Fruit fly (Drosophila melanogaster) whole organism, embryonic: Measurements from ENCODE around the gene CG34278.

Source experiments
- Abd-B ChIP-seq: fragments of 200-800 bp; sonication (Bioruptor generic); optimal IDR thresholded peaks from 2 replicates; lab custom pipeline; 2018; ENCODE audit warnings: missing biosample characterization, mild to moderate bottlenecking, missing genetic modification characterization, moderate library complexity
- Bdp1 ChIP-seq: fragments of 200-800 bp; sonication (Bioruptor generic); optimal IDR thresholded peaks from 3 replicates; lab custom pipeline; 2016; ENCODE audit warnings: missing biosample characterization, missing genetic modification characterization
- CG10147 ChIP-seq: fragments of 200-800 bp; sonication (Bioruptor generic); optimal IDR thresholded peaks from 2 replicates; lab custom pipeline; 2019; ENCODE audit warnings: missing biosample characterization, mild to moderate bottlenecking, missing genetic modification characterization, moderate library complexity
- CG10565 ChIP-seq: fragments of 200-800 bp; sonication (Bioruptor generic); optimal IDR thresholded peaks from 3 replicates; lab custom pipeline; 2016; ENCODE audit warnings: missing biosample characterization, mild to moderate bottlenecking, missing genetic modification characterization
- CG11085 ChIP-seq: fragments of 200-800 bp; sonication (Bioruptor generic); IDR thresholded peaks from 2 replicates; pipeline ENCODE4 v1.3.6; 2022; ENCODE audit warnings: missing biosample characterization, missing genetic modification characterization
- CG12104 ChIP-seq: fragments of 200-800 bp; sonication (Bioruptor generic); optimal IDR thresholded peaks from 3 replicates; lab custom pipeline; 2016; ENCODE audit warnings: missing biosample characterization, missing genetic modification characterization
- CG12219 ChIP-seq: fragments of 200-800 bp; sonication (Bioruptor generic); optimal IDR thresholded peaks from 3 replicates; lab custom pipeline; 2018; ENCODE audit warnings: missing biosample characterization, mild to moderate bottlenecking, missing genetic modification characterization
- CG13287 ChIP-seq: fragments of 200-800 bp; sonication (Bioruptor generic); IDR thresholded peaks from 2 replicates; pipeline ENCODE4 v1.3.6; 2022; ENCODE audit warnings: missing biosample characterization, missing genetic modification characterization; ENCODE audit not compliant: partially characterized antibody
- CG15514 ChIP-seq: fragments of 200-800 bp; sonication (Bioruptor generic); optimal IDR thresholded peaks from 3 replicates; lab custom pipeline; 2017; ENCODE audit warnings: missing biosample characterization, missing genetic modification characterization, mild to moderate bottlenecking, moderate library complexity, missing genetic modification reagents
- CG16863 ChIP-seq: fragments of 200-800 bp; sonication (Bioruptor generic); optimal IDR thresholded peaks from 3 replicates; lab custom pipeline; 2016; ENCODE audit warnings: missing biosample characterization, missing genetic modification characterization
- CG3163 ChIP-seq: fragments of 200-800 bp; sonication (Bioruptor generic); optimal IDR thresholded peaks from 3 replicates; lab custom pipeline; 2016; ENCODE audit warnings: missing biosample characterization, missing genetic modification characterization
- CG6683 ChIP-seq: fragments of 200-800 bp; sonication (Bioruptor generic); optimal IDR thresholded peaks from 2 replicates; lab custom pipeline; 2017; ENCODE audit warnings: missing biosample characterization, mild to moderate bottlenecking, missing genetic modification characterization, missing genetic modification reagents
- CG6791 ChIP-seq: fragments of 200-800 bp; sonication (Bioruptor generic); IDR thresholded peaks from 3 replicates; pipeline ENCODE4 v1.3.6; 2022; ENCODE audit warnings: missing biosample characterization, missing genetic modification characterization; ENCODE audit not compliant: partially characterized antibody
- CG7987 ChIP-seq: fragments of 200-800 bp; sonication (Bioruptor generic); optimal IDR thresholded peaks from 2 replicates; lab custom pipeline; 2018; ENCODE audit warnings: missing biosample characterization, mild to moderate bottlenecking, missing genetic modification characterization, moderate library complexity
- CG9609 ChIP-seq: fragments of 200-800 bp; sonication (Bioruptor generic); optimal IDR thresholded peaks from 3 replicates; lab custom pipeline; 2016; ENCODE audit warnings: missing biosample characterization, missing genetic modification characterization
- CG9876 ChIP-seq: fragments of 200-800 bp; sonication (Bioruptor generic); optimal IDR thresholded peaks from 2 replicates; lab custom pipeline; 2016; ENCODE audit warnings: missing biosample characterization, missing genetic modification characterization
- Dip2 ChIP-seq: fragments of 200-800 bp; sonication (Bioruptor generic); IDR thresholded peaks from 2 replicates; pipeline ENCODE4 v1.3.6; 2022; ENCODE audit warnings: missing biosample characterization, missing genetic modification characterization
- Dip3 ChIP-seq: fragments of 200-800 bp; sonication (Bioruptor generic); optimal IDR thresholded peaks from 3 replicates; lab custom pipeline; 2016; ENCODE audit warnings: missing biosample characterization, missing genetic modification characterization
- ERR ChIP-seq: fragments of 200-800 bp; sonication (Bioruptor generic); optimal IDR thresholded peaks from 2 replicates; lab custom pipeline; 2016; ENCODE audit warnings: missing biosample characterization, missing genetic modification characterization
- Eip74EF ChIP-seq, 2 experiments: fragments of 200-800 bp in 1 of 2; fragments of >200 bp in 1 of 2; sonication (Bioruptor generic) in 1 of 2; optimal IDR thresholded peaks; 2 replicates each; lab custom pipeline; 2017 to 2019; ENCODE audit warnings: missing biosample characterization in 2 of 2, missing genetic modification characterization in 2 of 2, mild to moderate bottlenecking in 1 of 2, moderate library complexity in 1 of 2
- Hey ChIP-seq: fragments of 200-800 bp; sonication (Bioruptor generic); optimal IDR thresholded peaks from 3 replicates; lab custom pipeline; 2018; ENCODE audit warnings: missing biosample characterization, mild to moderate bottlenecking, missing genetic modification characterization
- HmgZ ChIP-seq: fragments of 200-800 bp; sonication (Bioruptor generic); optimal IDR thresholded peaks from 2 replicates; lab custom pipeline; 2018; ENCODE audit warnings: missing biosample characterization, mild to moderate bottlenecking, missing genetic modification characterization
- Neu2 ChIP-seq: fragments of 200-800 bp; sonication (Bioruptor generic); optimal IDR thresholded peaks from 3 replicates; lab custom pipeline; 2016; ENCODE audit warnings: missing biosample characterization, missing genetic modification characterization, borderline replicate concordance
- Nf-YC ChIP-seq: fragments of 200-800 bp; optimal IDR thresholded peaks from 3 replicates; lab custom pipeline; 2019; ENCODE audit warnings: missing biosample characterization, mild to moderate bottlenecking, missing genetic modification characterization, moderate library complexity
- Sin3A ChIP-seq: fragments of >200 bp; optimal IDR thresholded peaks from 2 replicates; lab custom pipeline; 2018
- Trl ChIP-seq, 3 experiments: fragments of >200 bp in 2 of 3; fragments of 200-800 bp in 1 of 3; sonication (Bioruptor generic) in 1 of 3; optimal IDR thresholded peaks; 2 replicates in 1 of 3; 3 replicates in 2 of 3; lab custom pipeline; 2016 to 2017; ENCODE audit warnings: missing biosample characterization in 1 of 3, missing genetic modification characterization in 1 of 3
- ab ChIP-seq: fragments of 200-800 bp; sonication (Bioruptor generic); optimal IDR thresholded peaks from 2 replicates; lab custom pipeline; 2016; ENCODE audit warnings: missing biosample characterization, missing genetic modification characterization
- ato ChIP-seq: fragments of 200-800 bp; sonication (Bioruptor generic); IDR thresholded peaks from 2 replicates; pipeline ENCODE4 v1.3.6; 2022; ENCODE audit warnings: missing biosample characterization, missing genetic modification characterization; ENCODE audit not compliant: partially characterized antibody
- br ChIP-seq: fragments of >200 bp; optimal IDR thresholded peaks from 2 replicates; lab custom pipeline; 2017
- caup ChIP-seq: fragments of 200-800 bp; sonication (Bioruptor generic); optimal IDR thresholded peaks from 3 replicates; lab custom pipeline; 2017; ENCODE audit warnings: missing biosample characterization, mild to moderate bottlenecking, missing genetic modification characterization, moderate library complexity; ENCODE audit not compliant: severe bottlenecking
- en ChIP-seq: fragments of 200-800 bp; sonication (Bioruptor generic); optimal IDR thresholded peaks from 2 replicates; lab custom pipeline; 2016; ENCODE audit warnings: missing biosample characterization, missing genetic modification characterization
- eyg ChIP-seq: fragments of 200-800 bp; sonication (Bioruptor generic); optimal IDR thresholded peaks from 3 replicates; lab custom pipeline; 2016; ENCODE audit warnings: missing biosample characterization, missing genetic modification characterization
- grn ChIP-seq: fragments of 200-800 bp; sonication (Bioruptor generic); optimal IDR thresholded peaks from 3 replicates; lab custom pipeline; 2017; ENCODE audit warnings: missing biosample characterization, missing genetic modification characterization
- gt ChIP-seq: fragments of 200-800 bp; sonication (Bioruptor generic); IDR thresholded peaks from 2 replicates; pipeline ENCODE4 v1.3.6; 2022; ENCODE audit warnings: missing biosample characterization, missing genetic modification characterization
- hb ChIP-seq: fragments of 200-800 bp; sonication (Bioruptor generic); IDR thresholded peaks from 3 replicates; pipeline ENCODE4 v1.3.6; 2022; ENCODE audit warnings: missing biosample characterization, missing genetic modification characterization; ENCODE audit not compliant: partially characterized antibody
- inv ChIP-seq: fragments of 200-800 bp; sonication (Bioruptor generic); IDR thresholded peaks from 2 replicates; pipeline ENCODE4 v1.3.6; 2022; ENCODE audit warnings: missing biosample characterization, missing genetic modification characterization; ENCODE audit not compliant: partially characterized antibody
- org-1 ChIP-seq: fragments of 200-800 bp; sonication (Bioruptor generic); optimal IDR thresholded peaks from 2 replicates; lab custom pipeline; 2017; ENCODE audit warnings: missing biosample characterization, missing genetic modification characterization
- p53 ChIP-seq: fragments of 200-800 bp; sonication (Bioruptor generic); optimal IDR thresholded peaks from 2 replicates; lab custom pipeline; 2016; ENCODE audit warnings: missing biosample characterization, missing genetic modification characterization
- pan ChIP-seq, 4 experiments: fragments of >200 bp in 3 of 4; fragments of 200-800 bp in 1 of 4; sonication (Bioruptor generic) in 1 of 4; optimal IDR thresholded peaks in 3 of 4; IDR thresholded peaks in 1 of 4; 2 replicates each; pipeline versions ENCODE4 v1.3.6 to Lab custom; 2017 to 2022; ENCODE audit warnings: missing biosample characterization in 2 of 4, missing genetic modification characterization in 2 of 4, mixed read lengths in 1 of 4
- ranshi ChIP-seq: fragments of 200-800 bp; sonication (Bioruptor generic); IDR thresholded peaks from 2 replicates; pipeline ENCODE4 v1.3.6; 2022; ENCODE audit warnings: missing biosample characterization, missing genetic modification characterization
- ro ChIP-seq: fragments of 200-800 bp; sonication (Bioruptor generic); IDR thresholded peaks from 2 replicates; pipeline ENCODE4 v1.3.6; 2022; ENCODE audit warnings: missing biosample characterization, missing genetic modification characterization
- sd ChIP-seq: fragments of 200-800 bp; sonication (Bioruptor generic); optimal IDR thresholded peaks from 3 replicates; lab custom pipeline; 2018; ENCODE audit warnings: missing biosample characterization, mild to moderate bottlenecking, missing genetic modification characterization, moderate library complexity
- sim ChIP-seq: fragments of 200-800 bp; sonication (Bioruptor generic); IDR thresholded peaks from 2 replicates; pipeline ENCODE4 v1.3.6; 2022; ENCODE audit warnings: missing biosample characterization, missing genetic modification characterization
- slou ChIP-seq: fragments of 200-800 bp; sonication (Bioruptor generic); optimal IDR thresholded peaks from 3 replicates; lab custom pipeline; 2016; ENCODE audit warnings: missing biosample characterization, missing genetic modification characterization
- sob ChIP-seq: fragments of 200-800 bp; sonication (Bioruptor generic); IDR thresholded peaks from 2 replicates; pipeline ENCODE4 v1.3.6; 2022; ENCODE audit warnings: missing biosample characterization, missing genetic modification characterization
- sqz ChIP-seq: fragments of 200-800 bp; sonication (Bioruptor generic); optimal IDR thresholded peaks from 3 replicates; lab custom pipeline; 2018; ENCODE audit warnings: missing biosample characterization, mild to moderate bottlenecking, missing genetic modification characterization
- sug ChIP-seq: fragments of 200-800 bp; optimal IDR thresholded peaks from 2 replicates; lab custom pipeline; 2019; ENCODE audit warnings: missing biosample characterization, mild to moderate bottlenecking, missing genetic modification characterization, moderate library complexity
- trem ChIP-seq: fragments of 200-800 bp; optimal IDR thresholded peaks from 3 replicates; lab custom pipeline; 2019; ENCODE audit warnings: missing biosample characterization, mild to moderate bottlenecking, missing genetic modification characterization, moderate library complexity
- zen ChIP-seq: fragments of 200-800 bp; sonication (Bioruptor generic); optimal IDR thresholded peaks from 3 replicates; lab custom pipeline; 2018; ENCODE audit warnings: missing biosample characterization, mild to moderate bottlenecking, missing genetic modification characterization, moderate library complexity

CG34278 gene

DNA sequence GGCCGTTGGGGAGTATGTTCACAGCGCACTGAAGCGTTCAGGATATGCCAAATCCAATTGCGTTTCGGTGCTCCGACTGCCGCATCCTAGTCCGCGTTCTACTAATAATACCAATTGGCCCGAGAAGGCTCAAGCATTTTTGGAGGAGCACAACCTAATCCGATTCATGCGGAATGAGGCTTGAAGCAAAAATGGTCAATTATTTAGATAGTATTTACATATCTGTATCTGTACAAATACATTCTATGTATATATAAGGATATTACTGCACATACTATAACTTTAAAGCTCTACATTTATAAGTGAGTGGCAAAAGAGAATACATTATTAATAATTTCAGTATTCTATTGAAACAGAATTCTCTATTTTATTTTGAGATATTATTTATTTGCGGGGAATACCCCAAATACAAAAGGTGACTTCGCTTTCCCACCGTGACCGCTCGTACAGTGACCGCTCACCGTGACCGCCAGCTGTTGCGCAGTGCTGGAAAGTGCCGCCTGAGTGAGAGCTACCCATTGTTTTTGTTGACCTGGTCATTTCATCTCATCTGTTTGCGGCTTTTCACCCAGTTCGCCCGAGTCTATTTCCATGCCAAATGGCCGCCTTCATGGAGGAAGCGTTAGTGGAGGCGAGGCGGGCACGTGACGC lies 31.2 kb downstream of the CG34278 start, which contains the start of gene CG5292 (continued):
- TF ChIP-seq gt (GFP tag; lab: Robert Waterston, UW), result no peak
- no peak for TF ChIP-seq ro
- no peak for TF ChIP-seq CG9876 (GFP tag; lab: Kevin White, UChicago)
- peak; percentile 19; the same call in 1 of the 2 replicates for TF ChIP-seq inv (GFP tag; lab: Robert Waterston, UW)
- no peak for TF ChIP-seq sug (tag; lab: Kevin White, UChicago)
- no peak for TF ChIP-seq br (lab: Kevin White, UChicago)
- no peak for TF ChIP-seq Hey (tag; lab: Kevin White, UChicago)
- no peak for TF ChIP-seq Trl (optimal IDR thresholded peaks at IDR 0.05; lab: Kevin White, UChicago)
- peak; percentile 17 for TF ChIP-seq Trl (GFP tag; optimal IDR thresholded peaks at IDR 0.05; lab: Kevin White, UChicago)
- TF ChIP-seq CG6683 (GFP tag; lab: Kevin White, UChicago), result no peak
- no peak for TF ChIP-seq Neu2 (GFP tag; lab: Kevin White, UChicago)
- no peak for TF ChIP-seq sim (GFP tag; lab: Robert Waterston, UW)
- TF ChIP-seq eyg (GFP tag; lab: Kevin White, UChicago), result peak; percentile 41
- no peak for TF ChIP-seq Dip2
- no peak for TF ChIP-seq zen
- TF ChIP-seq sd (tag; lab: Kevin White, UChicago), result no peak
- TF ChIP-seq pan (optimal IDR thresholded peaks at IDR 0.05; lab: Kevin White, UChicago), result no peak
- peak in 1 of 2 experiments; percentile 52 for TF ChIP-seq pan (GFP tag; optimal IDR thresholded peaks at IDR 0.05 in 1 of 2, IDR thresholded peaks at IDR 0.05 in 1 of 2)
- TF ChIP-seq Abd-B (GFP tag; lab: Kevin White, UChicago), result no peak
- TF ChIP-seq CG12219 (GFP tag; lab: Kevin White, UChicago), result no peak
- no peak for TF ChIP-seq org-1
- peak; percentile 37 for TF ChIP-seq CG15514 (GFP tag; lab: Kevin White, UChicago)
- TF ChIP-seq HmgZ (tag; lab: Kevin White, UChicago), result peak; percentile 76
- no peak for TF ChIP-seq sqz
- TF ChIP-seq en, result no peak
- TF ChIP-seq CG12104, result no peak
- no peak for TF ChIP-seq Nf-YC (tag; lab: Kevin White, UChicago)
- no peak for TF ChIP-seq CG16863
- TF ChIP-seq CG9609 (GFP tag; lab: Kevin White, UChicago), result no peak
- TF ChIP-seq ato (GFP tag; lab: Robert Waterston, UW), result no peak
- peak; percentile 77; the same call in 2 of the 3 replicates for TF ChIP-seq CG6791
- peak; percentile 35 for TF ChIP-seq Sin3A (lab: Kevin White, UChicago)
- TF ChIP-seq CG7987 (GFP tag; lab: Kevin White, UChicago), result no peak
- TF ChIP-seq sob, result peak; percentile 83
- no peak for TF ChIP-seq hb
- peak; percentile 30 for TF ChIP-seq Dip3
- TF ChIP-seq ERR (GFP tag; lab: Kevin White, UChicago), result no peak
- peak; percentile 43; the same call in 1 of the 2 replicates for TF ChIP-seq CG11085 (GFP tag; lab: Robert Waterston, UW)
- no peak for TF ChIP-seq grn (GFP tag; lab: Kevin White, UChicago)
- TF ChIP-seq p53 (GFP tag; lab: Kevin White, UChicago), result no peak
- peak; percentile 39 for TF ChIP-seq trem (tag; lab: Kevin White, UChicago)
- TF ChIP-seq CG3163 (GFP tag; lab: Kevin White, UChicago), result no peak
- TF ChIP-seq Eip74EF (GFP tag; optimal IDR thresholded peaks at IDR 0.05; lab: Kevin White, UChicago), result no peak
- no peak for TF ChIP-seq CG10565 (GFP tag; lab: Kevin White, UChicago)
- TF ChIP-seq slou (GFP tag; lab: Kevin White, UChicago), result peak; percentile 33
- TF ChIP-seq Bdp1 (GFP tag; lab: Kevin White, UChicago), result peak; percentile 9
- TF ChIP-seq CG13287 (GFP tag; lab: Robert Waterston, UW), result peak; percentile 71
- peak; percentile 23 for TF ChIP-seq CG10147 (GFP tag; lab: Kevin White, UChicago)
- TF ChIP-seq ranshi (GFP tag; lab: Robert Waterston, UW), result peak; percentile 51
- TF ChIP-seq ab, result no peak
- TF ChIP-seq caup (GFP tag; lab: Kevin White, UChicago), result peak; percentile 63
